Worm (Caenorhabditis elegans): ENCODE results near the gene K12B6.4.

K12B6.4 gene

ce11 chrV:6281175-6281574, at the start of gene K12B6.4, which contains the start of gene spe-49:
TSS of gene K12B6.4 (minus strand) at chrV:6281275.
TSS of gene spe-49 (plus strand) at chrV:6281359.
- TF ChIP-seq C08G9.2 (tag; optimal IDR thresholded peaks at IDR 0.05) (no peak), ahr-1 (tag; optimal IDR thresholded peaks at IDR 0.05) (no peak), hlh-8 (tag; optimal IDR thresholded peaks at IDR 0.05) (no peak), F13H6.1 (tag; optimal IDR thresholded peaks at IDR 0.05) (no peak), C38D4.7 (GFP tag; optimal IDR thresholded peaks at IDR 0.05) (no peak)

ce11 chrV:6328897-6329296, 47.8 kb upstream of the K12B6.4 start, which contains the start of gene T28C12.2:
TSS of gene T28C12.2 (plus strand) at chrV:6329197.
- TF ChIP-seq F13H6.1 (tag; optimal IDR thresholded peaks at IDR 0.05) = no peak
- TF ChIP-seq nhr-232 (tag; optimal IDR thresholded peaks at IDR 0.05) = no peak
- TF ChIP-seq ceh-34 (tag; optimal IDR thresholded peaks at IDR 0.05) = no peak
- TF ChIP-seq npax-4 (tag; optimal IDR thresholded peaks at IDR 0.05) = no peak
- no peak for TF ChIP-seq ceh-31 (tag; optimal IDR thresholded peaks at IDR 0.05)
- TF ChIP-seq unc-86 (tag; optimal IDR thresholded peaks at IDR 0.05) = no peak
- no peak for TF ChIP-seq sox-4 (tag; optimal IDR thresholded peaks at IDR 0.05)
- TF ChIP-seq hlh-8 (tag; optimal IDR thresholded peaks at IDR 0.05) = no peak
- no peak for TF ChIP-seq ceh-19 (GFP tag; optimal IDR thresholded peaks at IDR 0.05)
- no peak for TF ChIP-seq ceh-48 (tag; optimal IDR thresholded peaks at IDR 0.05)
- no peak for TF ChIP-seq K02D7.2 (tag; optimal IDR thresholded peaks at IDR 0.05)
- TF ChIP-seq tbx-2 (tag; optimal IDR thresholded peaks at IDR 0.05) = no peak
- no peak for TF ChIP-seq ceh-30 (tag; optimal IDR thresholded peaks at IDR 0.05)
- no peak for TF ChIP-seq pqm-1 (tag; optimal IDR thresholded peaks at IDR 0.05)

ce11 chrV:6326980-6327379, 45.9 kb upstream of the K12B6.4 start, which contains the start of gene fbxa-202:
TSS of gene fbxa-202 (plus strand) at chrV:6327280.
- no peak for TF ChIP-seq ztf-16 (tag; optimal IDR thresholded peaks at IDR 0.05)

ce11 chrV:6326394-6326793, 45.3 kb upstream of the K12B6.4 start:
- TF ChIP-seq pag-3 (tag; optimal IDR thresholded peaks at IDR 0.05; ENCODE audit: borderline replicate concordance) (no peak), fax-1 (tag; optimal IDR thresholded peaks at IDR 0.05) (no peak), fkh-10 (GFP tag; optimal IDR thresholded peaks at IDR 0.05) (no peak), pqm-1 (tag; optimal IDR thresholded peaks at IDR 0.05) (no peak), odd-2 (tag; optimal IDR thresholded peaks at IDR 0.05) (no peak), ceh-22 (tag; optimal IDR thresholded peaks at IDR 0.05) (no peak), syd-9 (tag; optimal IDR thresholded peaks at IDR 0.05) (no peak), ttx-3 (tag; optimal IDR thresholded peaks at IDR 0.05) (no peak), lin-11 (tag; optimal IDR thresholded peaks at IDR 0.05) (no peak), pros-1 (tag; optimal IDR thresholded peaks at IDR 0.05) (no peak), sox-2 (GFP tag; IDR thresholded peaks at IDR 0.05) (no peak), sdc-2 (tag; optimal IDR thresholded peaks at IDR 0.05) (no peak)

- no peak for TF ChIP-seq ref-2 (tag; optimal IDR thresholded peaks at IDR 0.05)
- TF ChIP-seq unc-86 (tag; optimal IDR thresholded peaks at IDR 0.05) = no peak
- no peak for TF ChIP-seq ceh-18 (tag; optimal IDR thresholded peaks at IDR 0.05)
- TF ChIP-seq nhr-11 (tag; optimal IDR thresholded peaks at IDR 0.05) = no peak
- no peak for TF ChIP-seq ceh-48 (tag; optimal IDR thresholded peaks at IDR 0.05)
- TF ChIP-seq lim-6 (tag; optimal IDR thresholded peaks at IDR 0.05) = no peak
- TF ChIP-seq dmd-4 (tag; optimal IDR thresholded peaks at IDR 0.05; ENCODE audit: borderline replicate concordance) = no peak
- TF ChIP-seq hlh-6 (tag; optimal IDR thresholded peaks at IDR 0.05) = no peak
- no peak for TF ChIP-seq sdc-2 (tag; optimal IDR thresholded peaks at IDR 0.05)
- no peak for TF ChIP-seq T23F11.4 (GFP tag; optimal IDR thresholded peaks at IDR 0.05)
These were observed 42.5 kb upstream of the K12B6.4 start for ce11 chrV:6323602-6324001.
